Worm (Caenorhabditis elegans) whole organism, L3 larva: ENCODE results near the gene C44C10.7.

ENCODE experiments used
- ceh-82 ChIP-seq: fragments of 150-350 bp; optimal IDR thresholded peaks from 2 replicates; lab custom pipeline; 2014; ENCODE audit warnings: missing biosample characterization, missing genetic modification characterization
- egl-5 ChIP-seq: fragments of 150-350 bp; optimal IDR thresholded peaks from 2 replicates; lab custom pipeline; 2017; ENCODE audit warnings: missing biosample characterization, missing genetic modification reagents, missing genetic modification characterization, inconsistent platforms
- elt-3 ChIP-seq, 3 experiments: fragments of 150-350 bp in 1 of 3; sonication (generic microtip) in 2 of 3; optimal IDR thresholded peaks; 2 replicates in 2 of 3; 4 replicates in 1 of 3; lab custom pipeline; 2014 to 2017; ENCODE audit warnings: missing biosample characterization in 3 of 3, missing genetic modification characterization in 3 of 3
- fkh-10 ChIP-seq: sonication (generic microtip); optimal IDR thresholded peaks from 2 replicates; lab custom pipeline; 2017; ENCODE audit warnings: missing biosample characterization, missing genetic modification reagents, missing genetic modification characterization
- mml-1 ChIP-seq: fragments of 150-350 bp; sonication (generic microtip); optimal IDR thresholded peaks from 3 replicates; lab custom pipeline; 2014; ENCODE audit warnings: missing biosample characterization, missing genetic modification characterization
- nhr-11 ChIP-seq: fragments of 150-350 bp; optimal IDR thresholded peaks from 2 replicates; lab custom pipeline; 2014; ENCODE audit warnings: missing biosample characterization, missing genetic modification characterization
- nhr-28 ChIP-seq: fragments of 150-350 bp; optimal IDR thresholded peaks from 2 replicates; lab custom pipeline; 2014; ENCODE audit warnings: missing biosample characterization, missing genetic modification characterization
- skn-1 ChIP-seq: fragments of 150-350 bp; optimal IDR thresholded peaks from 2 replicates; lab custom pipeline; 2014; ENCODE audit warnings: missing biosample characterization, missing genetic modification characterization
- unc-62 ChIP-seq: fragments of 150-350 bp; sonication (generic microtip); optimal IDR thresholded peaks from 4 replicates; lab custom pipeline; 2014; ENCODE audit warnings: missing biosample characterization, missing genetic modification reagents, missing genetic modification characterization
- ztf-4 ChIP-seq: fragments of 150-350 bp; optimal IDR thresholded peaks from 2 replicates; lab custom pipeline; 2014; ENCODE audit warnings: missing biosample characterization, missing genetic modification characterization

- TF ChIP-seq ztf-4 (tag; lab: Kevin White, UChicago) (no peak), egl-5 (tag; lab: Kevin White, UChicago) (no peak), elt-3 (tag; optimal IDR thresholded peaks at IDR 0.05; lab: Kevin White, UChicago) (no peak), nhr-11 (tag; lab: Kevin White, UChicago) (no peak), skn-1 (tag; lab: Kevin White, UChicago) (no peak), mml-1 (tag; lab: Kevin White, UChicago) (no peak), ceh-82 (tag; lab: Kevin White, UChicago) (no peak), nhr-28 (no peak), unc-62 (GFP tag; lab: Kevin White, UChicago) (no peak), fkh-10 (no peak)
Observed at ce11 chrX:11658331-11658730, 29.7 kb downstream of the C44C10.7 start, which contains the start of gene T04F8.3.
